Worm (Caenorhabditis elegans): ENCODE data around the gene twk-12.
A peak's percentile ranks its signal among the peaks of the same experiment; 100 is the strongest.

Gene twk-12

DNA sequence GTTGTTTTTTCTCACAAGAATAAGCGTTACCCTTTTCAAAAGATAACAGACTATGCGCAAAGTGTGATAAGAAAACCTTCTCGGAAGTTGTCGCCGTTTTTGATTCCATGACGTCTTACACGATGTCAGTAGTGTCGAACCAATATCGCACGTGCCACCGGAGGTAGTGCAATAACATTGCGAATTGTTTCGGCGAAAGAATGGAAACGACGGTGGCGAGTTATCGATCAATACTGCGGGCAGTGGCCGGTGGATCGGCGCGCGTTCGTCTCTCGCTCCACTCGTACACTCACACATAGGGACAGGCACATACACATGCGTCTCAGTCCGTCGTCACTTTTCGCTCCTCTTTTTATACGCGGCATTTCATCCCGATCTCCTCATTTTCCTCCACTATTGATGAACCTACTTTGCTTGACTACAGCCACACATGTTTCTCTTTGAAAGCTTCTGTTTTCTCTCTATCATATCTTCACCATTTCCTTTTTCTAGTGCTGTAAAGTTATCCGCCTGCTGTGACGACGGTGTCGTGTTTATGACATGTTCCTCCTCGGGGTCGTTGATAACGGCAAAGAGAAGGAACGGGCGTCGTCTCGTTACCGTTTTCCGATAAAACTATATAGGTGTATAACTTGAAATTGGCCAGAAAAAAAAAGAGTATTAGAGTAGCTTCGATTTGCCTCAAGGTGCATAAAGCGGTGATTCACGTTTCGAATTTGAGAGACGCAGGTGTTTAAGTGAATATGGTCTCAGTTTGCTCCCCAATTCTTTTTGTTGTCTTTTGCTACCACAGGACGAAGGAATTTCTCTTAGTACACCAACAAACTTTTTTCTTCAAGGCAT, 14.0 kb downstream of the twk-12 start:
- TF ChIP-seq rnt-1 (tag; optimal IDR thresholded peaks at IDR 0.05) (peak; percentile 48), fax-1 (tag; optimal IDR thresholded peaks at IDR 0.05) (no peak), mec-3 (tag; optimal IDR thresholded peaks at IDR 0.05; ENCODE audit: borderline replicate concordance) (no peak), pat-9 (tag; optimal IDR thresholded peaks at IDR 0.05) (peak; percentile 11), elt-2 (tag; optimal IDR thresholded peaks at IDR 0.05) (peak; percentile 2), hlh-6 (tag; optimal IDR thresholded peaks at IDR 0.05) (peak; percentile 47), ceh-31 (tag; optimal IDR thresholded peaks at IDR 0.05) (no peak), ref-2 (tag; optimal IDR thresholded peaks at IDR 0.05) (peak; percentile 32)

DNA sequence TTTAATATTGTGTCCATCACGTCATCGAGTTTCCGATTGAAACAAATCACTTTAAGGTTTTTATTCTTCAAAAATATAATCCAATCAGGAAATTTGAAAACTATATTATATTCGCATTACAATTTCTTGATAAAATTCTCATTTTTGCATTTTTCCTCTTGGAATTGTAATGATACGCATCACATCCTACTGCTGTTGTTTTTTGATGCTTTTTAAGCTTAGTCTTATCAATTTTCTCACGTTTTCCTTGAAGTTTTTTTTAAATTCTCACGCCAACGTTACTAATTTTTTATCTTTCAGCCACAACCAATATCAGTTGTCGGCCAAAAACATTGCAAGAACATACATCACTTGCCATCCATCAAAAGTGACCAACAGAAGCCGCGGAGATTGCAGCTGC, 14.7 kb downstream of the twk-12 start, which contains the start of gene gsp-1:
Gene gsp-1 (plus strand): TSS at position 301 of the 400 bp plus-strand sequence.
- TF ChIP-seq ceh-48 (tag; optimal IDR thresholded peaks at IDR 0.05), result no peak
- no peak for TF ChIP-seq ama-1 (optimal IDR thresholded peaks at IDR 0.05)
- no peak for TF ChIP-seq unc-3 (GFP tag; conservative IDR thresholded peaks at IDR 0.05)
- no peak for TF ChIP-seq unc-3 (tag; optimal IDR thresholded peaks at IDR 0.05)
- TF ChIP-seq hlh-30 (tag; optimal IDR thresholded peaks at IDR 0.05; ENCODE audit: insufficient read depth), result no peak
- no peak for TF ChIP-seq Y22D7AL.16 (tag; optimal IDR thresholded peaks at IDR 0.05)
- TF ChIP-seq nfya-1 (tag; optimal IDR thresholded peaks at IDR 0.05), result no peak
- no peak for TF ChIP-seq elt-4 (tag; optimal IDR thresholded peaks at IDR 0.05)
- TF ChIP-seq hlh-15 (tag; optimal IDR thresholded peaks at IDR 0.05), result no peak
- no peak for TF ChIP-seq elt-2 (tag; optimal IDR thresholded peaks at IDR 0.05)
- TF ChIP-seq mec-3 (tag; optimal IDR thresholded peaks at IDR 0.05; ENCODE audit: borderline replicate concordance), result no peak
- no peak for TF ChIP-seq ahr-1 (tag; optimal IDR thresholded peaks at IDR 0.05)
- TF ChIP-seq ceh-18 (tag; optimal IDR thresholded peaks at IDR 0.05), result no peak
- no peak for TF ChIP-seq ceh-22 (tag; optimal IDR thresholded peaks at IDR 0.05)
- no peak for TF ChIP-seq pag-3 (tag; optimal IDR thresholded peaks at IDR 0.05; ENCODE audit: borderline replicate concordance)
- TF ChIP-seq unc-42 (tag; optimal IDR thresholded peaks at IDR 0.05), result no peak
- TF ChIP-seq C08G9.2 (tag; optimal IDR thresholded peaks at IDR 0.05), result no peak
- TF ChIP-seq nhr-11 (tag; optimal IDR thresholded peaks at IDR 0.05), result no peak

DNA sequence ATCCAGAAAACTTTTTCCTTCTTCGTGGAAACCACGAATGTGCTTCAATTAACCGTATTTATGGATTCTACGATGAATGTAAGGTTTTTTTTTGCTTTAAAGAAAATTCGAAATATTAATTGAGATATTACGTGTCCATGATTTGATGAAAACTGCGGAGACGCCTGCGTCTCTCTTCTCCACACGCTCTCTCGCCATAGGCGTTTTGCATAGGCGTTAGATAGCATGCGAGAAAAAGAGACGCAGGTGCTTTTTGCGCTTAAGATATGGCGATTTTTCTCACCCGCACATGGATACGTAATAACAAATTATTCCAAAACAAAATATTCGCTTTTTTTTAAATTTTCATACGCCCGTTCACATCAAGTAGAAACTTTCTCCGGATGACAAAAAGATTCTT, 16.1 kb downstream of the twk-12 start:
- TF ChIP-seq tbx-7 (tag; optimal IDR thresholded peaks at IDR 0.05), result no peak
- no peak for TF ChIP-seq nhr-11 (tag; optimal IDR thresholded peaks at IDR 0.05)
- TF ChIP-seq pax-1 (tag; optimal IDR thresholded peaks at IDR 0.05), result no peak
- no peak for TF ChIP-seq ceh-24 (tag; optimal IDR thresholded peaks at IDR 0.05)
- no peak for TF ChIP-seq hlh-30 (tag; optimal IDR thresholded peaks at IDR 0.05; ENCODE audit: insufficient read depth)
- no peak for TF ChIP-seq fkh-10 (GFP tag; optimal IDR thresholded peaks at IDR 0.05)
- TF ChIP-seq ceh-6 (GFP tag; optimal IDR thresholded peaks at IDR 0.05), result no peak
- TF ChIP-seq C08G9.2 (tag; optimal IDR thresholded peaks at IDR 0.05), result no peak
- TF ChIP-seq pros-1 (tag; optimal IDR thresholded peaks at IDR 0.05), result no peak
- TF ChIP-seq sdc-2 (tag; optimal IDR thresholded peaks at IDR 0.05), result no peak
- TF ChIP-seq ceh-34 (tag; optimal IDR thresholded peaks at IDR 0.05), result no peak
- no peak for TF ChIP-seq nhr-232 (tag; optimal IDR thresholded peaks at IDR 0.05)
- no peak for TF ChIP-seq gmeb-2 (tag; optimal IDR thresholded peaks at IDR 0.05)
- TF ChIP-seq hlh-8 (tag; optimal IDR thresholded peaks at IDR 0.05), result no peak

DNA sequence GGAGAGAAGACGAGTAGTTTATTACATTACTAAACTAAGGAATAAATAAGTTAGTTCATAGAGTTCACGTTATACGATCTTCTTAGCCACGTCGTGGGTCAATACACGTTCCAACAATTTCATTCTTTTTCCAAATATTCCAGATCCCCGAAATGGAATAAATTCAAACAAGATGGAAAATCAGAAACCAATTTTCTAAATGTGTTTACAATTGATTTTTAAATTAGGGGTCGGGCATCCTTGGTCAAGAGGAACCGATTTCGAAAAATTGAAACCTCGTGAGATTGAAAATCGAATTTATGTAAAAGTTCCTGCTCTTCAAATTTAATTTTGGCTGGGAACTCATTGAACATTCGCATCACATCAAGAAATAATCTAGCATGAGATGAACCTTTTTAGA, 17.4 kb downstream of the twk-12 start:
- TF ChIP-seq dve-1 (tag; optimal IDR thresholded peaks at IDR 0.05) (no peak), fkh-6 (tag; optimal IDR thresholded peaks at IDR 0.05) (no peak), ceh-9 (tag; optimal IDR thresholded peaks at IDR 0.05) (no peak), unc-3 (GFP tag; conservative IDR thresholded peaks at IDR 0.05) (no peak), unc-3 (tag; optimal IDR thresholded peaks at IDR 0.05) (no peak), fax-1 (tag; optimal IDR thresholded peaks at IDR 0.05) (no peak), pha-2 (tag; optimal IDR thresholded peaks at IDR 0.05) (no peak), unc-55 (GFP tag; optimal IDR thresholded peaks at IDR 0.05) (no peak), rnt-1 (tag; optimal IDR thresholded peaks at IDR 0.05) (no peak), syd-9 (tag; optimal IDR thresholded peaks at IDR 0.05) (no peak), ceh-19 (GFP tag; optimal IDR thresholded peaks at IDR 0.05) (no peak), fkh-10 (GFP tag; optimal IDR thresholded peaks at IDR 0.05) (no peak), dmd-4 (tag; optimal IDR thresholded peaks at IDR 0.05; ENCODE audit: borderline replicate concordance) (no peak), ahr-1 (tag; optimal IDR thresholded peaks at IDR 0.05) (no peak), gmeb-2 (tag; optimal IDR thresholded peaks at IDR 0.05) (no peak), pha-4 (tag; optimal IDR thresholded peaks at IDR 0.05) (no peak), K09A11.1 (tag; optimal IDR thresholded peaks at IDR 0.05; ENCODE audit: insufficient read depth) (no peak)

Data from whole organism, late embryonic.